Worm (Caenorhabditis elegans) whole organism, mixed stage, embryonic: ENCODE results near the gene C42D8.9.

Experiments
- M03D4.4 ChIP-seq: sonication (generic microtip); optimal IDR thresholded peaks from 2 replicates; lab custom pipeline; 2017; ENCODE audit warnings: mild to moderate bottlenecking, missing genetic modification characterization, missing compliant biosample characterization
- bed-3 ChIP-seq: fragments of 200-800 bp; sonication (Bioruptor generic); optimal IDR thresholded peaks from 3 replicates; lab custom pipeline; 2018; ENCODE audit warnings: mild to moderate bottlenecking, missing genetic modification characterization, moderate library complexity, missing compliant biosample characterization
- blmp-1 ChIP-seq: fragments of 150-350 bp; optimal IDR thresholded peaks from 2 replicates; lab custom pipeline; 2014; ENCODE audit warnings: missing biosample characterization, missing genetic modification characterization
- ceh-39 ChIP-seq: fragments of 150-350 bp; optimal IDR thresholded peaks from 2 replicates; lab custom pipeline; 2014; ENCODE audit warnings: missing biosample characterization, missing genetic modification characterization
- ceh-43 ChIP-seq: fragments of 200-800 bp; sonication (Bioruptor generic); optimal IDR thresholded peaks from 2 replicates; lab custom pipeline; 2018; ENCODE audit warnings: mild to moderate bottlenecking, missing genetic modification characterization, moderate library complexity, missing compliant biosample characterization
- ceh-83 ChIP-seq: fragments of 200-800 bp; sonication (Bioruptor generic); optimal IDR thresholded peaks from 2 replicates; lab custom pipeline; 2018; ENCODE audit warnings: mild to moderate bottlenecking, missing genetic modification characterization, missing compliant biosample characterization
- cnd-1 ChIP-seq: fragments of 200-800 bp; sonication (Bioruptor generic); optimal IDR thresholded peaks from 2 replicates; lab custom pipeline; 2018; ENCODE audit warnings: mild to moderate bottlenecking, missing genetic modification characterization, missing compliant biosample characterization
- drap-1 ChIP-seq: fragments of 200-800 bp; sonication (Bioruptor generic); optimal IDR thresholded peaks from 3 replicates; lab custom pipeline; 2018; ENCODE audit warnings: mild to moderate bottlenecking, missing genetic modification characterization, missing compliant biosample characterization
- elt-1 ChIP-seq: sonication (generic microtip); optimal IDR thresholded peaks from 2 replicates; lab custom pipeline; 2017; ENCODE audit warnings: missing genetic modification characterization, mild to moderate bottlenecking, missing compliant biosample characterization, antibody characterized with exemption, moderate library complexity, borderline replicate concordance; ENCODE audit not compliant: insufficient read depth
- flh-1 ChIP-seq: fragments of 200-800 bp; sonication (Bioruptor generic); optimal IDR thresholded peaks from 2 replicates; lab custom pipeline; 2018; ENCODE audit warnings: mild to moderate bottlenecking, missing genetic modification characterization, moderate library complexity, missing compliant biosample characterization
- ham-2 ChIP-seq: fragments of 200-800 bp; sonication (Bioruptor generic); optimal IDR thresholded peaks from 2 replicates; lab custom pipeline; 2018; ENCODE audit warnings: mild to moderate bottlenecking, missing genetic modification characterization, missing compliant biosample characterization
- hlh-1 ChIP-seq: fragments of 150-350 bp; optimal IDR thresholded peaks from 2 replicates; lab custom pipeline; 2014; ENCODE audit warnings: missing biosample characterization, missing genetic modification reagents, missing genetic modification characterization
- lin-13 ChIP-seq: fragments of 150-350 bp; optimal IDR thresholded peaks from 2 replicates; lab custom pipeline; 2014; ENCODE audit warnings: missing biosample characterization, missing genetic modification characterization
- lin-32 ChIP-seq: fragments of 200-800 bp; sonication (Bioruptor generic); optimal IDR thresholded peaks from 2 replicates; lab custom pipeline; 2018; ENCODE audit warnings: mild to moderate bottlenecking, missing genetic modification characterization, missing compliant biosample characterization
- lsy-2 ChIP-seq: fragments of 150-350 bp; optimal IDR thresholded peaks from 2 replicates; lab custom pipeline; 2014; ENCODE audit warnings: missing biosample characterization, missing genetic modification characterization
- mab-5 ChIP-seq: fragments of 150-350 bp; optimal IDR thresholded peaks from 2 replicates; lab custom pipeline; 2014; ENCODE audit warnings: missing biosample characterization, missing genetic modification characterization
- mep-1 ChIP-seq: fragments of 150-350 bp; optimal IDR thresholded peaks from 2 replicates; lab custom pipeline; 2017; ENCODE audit warnings: missing biosample characterization, missing genetic modification reagents, missing genetic modification characterization, inconsistent platforms
- mls-2 ChIP-seq: sonication (generic microtip); optimal IDR thresholded peaks from 2 replicates; lab custom pipeline; 2016; ENCODE audit warnings: mild to moderate bottlenecking, missing genetic modification characterization, moderate library complexity, missing compliant biosample characterization
- nhr-12 ChIP-seq: fragments of 150-350 bp; optimal IDR thresholded peaks from 2 replicates; lab custom pipeline; 2014; ENCODE audit warnings: missing biosample characterization, missing genetic modification characterization
- nhr-2 ChIP-seq: fragments of 150-350 bp; optimal IDR thresholded peaks from 2 replicates; lab custom pipeline; 2014; ENCODE audit warnings: missing biosample characterization, missing genetic modification characterization
- nhr-237 ChIP-seq: fragments of 150-350 bp; optimal IDR thresholded peaks from 2 replicates; lab custom pipeline; 2014; ENCODE audit warnings: missing biosample characterization, missing genetic modification characterization
- nhr-28 ChIP-seq: fragments of 150-350 bp; optimal IDR thresholded peaks from 2 replicates; lab custom pipeline; 2014; ENCODE audit warnings: missing biosample characterization, missing genetic modification characterization
- nhr-76 ChIP-seq: sonication (generic microtip); optimal IDR thresholded peaks from 2 replicates; lab custom pipeline; 2017; ENCODE audit warnings: missing biosample characterization, missing genetic modification characterization
- sem-2 ChIP-seq: fragments of 200-800 bp; sonication (Bioruptor generic); optimal IDR thresholded peaks from 2 replicates; lab custom pipeline; 2018; ENCODE audit warnings: mild to moderate bottlenecking, missing genetic modification characterization, missing compliant biosample characterization
- snpc-4 ChIP-seq: fragments of 150-350 bp; optimal IDR thresholded peaks from 2 replicates; lab custom pipeline; 2014; ENCODE audit warnings: missing biosample characterization, missing genetic modification characterization
- sptf-1 ChIP-seq: sonication (generic microtip); optimal IDR thresholded peaks from 2 replicates; lab custom pipeline; 2017; ENCODE audit warnings: mild to moderate bottlenecking, missing genetic modification characterization, moderate library complexity, missing compliant biosample characterization
- tbx-8 ChIP-seq: fragments of 200-800 bp; sonication (Bioruptor generic); optimal IDR thresholded peaks from 2 replicates; lab custom pipeline; 2018; ENCODE audit warnings: mild to moderate bottlenecking, missing genetic modification characterization, moderate library complexity, missing compliant biosample characterization
- unc-39 ChIP-seq: fragments of 150-350 bp; optimal IDR thresholded peaks from 2 replicates; lab custom pipeline; 2014; ENCODE audit warnings: missing biosample characterization, missing genetic modification characterization
- unc-62 ChIP-seq: fragments of 150-350 bp; optimal IDR thresholded peaks from 2 replicates; lab custom pipeline; 2014; ENCODE audit warnings: missing biosample characterization, missing genetic modification reagents, missing genetic modification characterization
- zip-8 ChIP-seq: fragments of 150-350 bp; optimal IDR thresholded peaks from 2 replicates; lab custom pipeline; 2014; ENCODE audit warnings: missing biosample characterization, missing genetic modification characterization
- ztf-11 ChIP-seq: fragments of 150-350 bp; optimal IDR thresholded peaks from 2 replicates; lab custom pipeline; 2014; ENCODE audit warnings: missing biosample characterization, missing genetic modification characterization

The C42D8.9 gene

DNA sequence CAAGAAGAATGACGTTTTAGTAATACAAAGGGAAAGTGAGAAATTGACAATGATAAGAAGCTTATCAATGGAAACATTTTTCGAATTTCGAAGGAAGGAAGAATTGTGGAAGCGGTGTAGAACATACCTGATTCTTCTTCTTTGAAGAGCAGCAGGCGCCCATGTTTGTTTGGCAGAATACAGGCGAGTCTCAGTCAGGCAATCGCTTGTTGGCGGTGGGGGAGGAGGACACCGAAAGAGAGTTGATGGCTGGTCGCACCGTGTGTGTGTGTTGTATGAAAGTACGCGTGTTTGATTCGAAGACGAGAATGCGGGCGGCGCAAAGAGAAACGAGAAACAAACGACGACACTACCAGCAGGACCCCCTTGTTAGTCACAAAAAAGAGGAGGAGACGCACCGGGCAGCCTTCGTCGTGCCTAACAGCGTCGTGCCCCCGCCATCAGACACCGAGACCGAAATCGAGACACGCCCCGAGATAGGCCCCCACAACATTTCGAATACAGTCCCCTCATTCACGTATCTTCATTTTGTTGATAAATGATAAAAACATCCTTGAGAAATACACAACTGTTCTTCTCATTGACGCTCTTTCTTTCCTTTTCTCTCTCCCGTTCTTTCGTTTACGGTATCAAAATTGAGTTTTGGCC is 29.0 kb downstream of the C42D8.9 start, which contains the start of gene cal-5:
cal-5 (minus strand) TSS at position 266 of the 648 bp plus-strand sequence.
- TF ChIP-seq ceh-83 (no peak), drap-1 (peak; percentile 17), elt-1 (tag; lab: Kevin White, UChicago) (no peak), cnd-1 (peak; percentile 21), sptf-1 (tag; lab: Kevin White, UChicago) (peak; percentile 3)

DNA sequence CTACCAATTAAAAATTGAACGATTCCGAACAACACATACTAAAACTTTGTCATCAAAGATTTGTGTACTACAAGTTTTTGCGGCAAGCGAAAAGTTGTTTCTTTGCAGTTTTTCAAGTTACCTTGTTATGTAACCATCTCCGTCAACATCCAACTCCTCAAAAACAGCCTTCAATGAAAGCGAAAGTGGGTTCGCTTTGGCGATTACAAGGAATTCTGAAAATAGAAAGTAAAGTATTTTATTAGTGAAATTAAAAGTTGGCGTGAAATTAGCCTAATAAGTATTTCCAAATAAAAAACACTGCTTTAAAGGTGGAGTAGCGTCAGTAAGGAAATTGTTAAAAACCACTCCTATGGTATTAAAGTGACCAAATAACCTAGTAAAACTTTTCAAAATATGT is 31.3 kb downstream of the C42D8.9 start:
- TF ChIP-seq flh-1 (GFP tag; lab: Kevin White, UChicago) (no peak), lsy-2 (tag; lab: Kevin White, UChicago) (no peak), unc-62 (GFP tag; lab: Kevin White, UChicago) (no peak), tbx-8 (GFP tag; lab: Kevin White, UChicago) (no peak), bed-3 (GFP tag; lab: Kevin White, UChicago) (no peak), snpc-4 (no peak), hlh-1 (no peak), lin-32 (GFP tag; lab: Kevin White, UChicago) (no peak), ceh-43 (GFP tag; lab: Kevin White, UChicago) (no peak)

DNA sequence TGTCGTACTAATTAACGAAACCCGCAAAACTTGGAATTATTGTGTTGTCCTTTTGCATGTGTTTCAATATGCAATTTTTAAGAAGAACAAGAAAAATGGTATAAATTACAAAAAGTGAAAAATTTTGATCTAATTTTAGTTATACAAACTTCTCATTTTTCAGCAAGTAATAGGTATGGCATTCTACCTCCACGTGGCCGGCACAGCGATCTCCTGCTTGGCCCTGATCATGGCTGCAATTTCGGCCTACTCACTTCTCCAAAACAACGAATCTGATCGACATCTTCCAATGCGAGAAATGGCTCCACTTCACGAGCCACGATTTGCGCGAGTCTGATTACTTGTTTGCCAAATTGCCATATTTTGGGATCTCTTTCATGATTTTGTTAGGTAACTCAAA is 32.9 kb downstream of the C42D8.9 start:
- no peak for TF ChIP-seq lin-13 (tag; lab: Kevin White, UChicago)
- no peak for TF ChIP-seq sptf-1 (tag; lab: Kevin White, UChicago)
- TF ChIP-seq lin-32 (GFP tag; lab: Kevin White, UChicago) = no peak
- TF ChIP-seq nhr-237 (tag; lab: Kevin White, UChicago) = no peak
- TF ChIP-seq hlh-1 = no peak
- TF ChIP-seq nhr-2 (tag; lab: Kevin White, UChicago) = no peak
- TF ChIP-seq ham-2 (GFP tag; lab: Kevin White, UChicago) = no peak
- no peak for TF ChIP-seq mab-5 (tag; lab: Kevin White, UChicago)
- TF ChIP-seq nhr-12 = no peak
- no peak for TF ChIP-seq ztf-11 (tag; lab: Kevin White, UChicago)
- no peak for TF ChIP-seq ceh-39
- no peak for TF ChIP-seq bed-3 (GFP tag; lab: Kevin White, UChicago)
- no peak for TF ChIP-seq snpc-4
- TF ChIP-seq mls-2 (tag; lab: Kevin White, UChicago) = no peak
- no peak for TF ChIP-seq blmp-1
- no peak for TF ChIP-seq lsy-2 (tag; lab: Kevin White, UChicago)
- no peak for TF ChIP-seq zip-8 (tag; lab: Kevin White, UChicago)
- TF ChIP-seq unc-62 (GFP tag; lab: Kevin White, UChicago) = no peak
- TF ChIP-seq, all 35 proteins: peak for 0

DNA sequence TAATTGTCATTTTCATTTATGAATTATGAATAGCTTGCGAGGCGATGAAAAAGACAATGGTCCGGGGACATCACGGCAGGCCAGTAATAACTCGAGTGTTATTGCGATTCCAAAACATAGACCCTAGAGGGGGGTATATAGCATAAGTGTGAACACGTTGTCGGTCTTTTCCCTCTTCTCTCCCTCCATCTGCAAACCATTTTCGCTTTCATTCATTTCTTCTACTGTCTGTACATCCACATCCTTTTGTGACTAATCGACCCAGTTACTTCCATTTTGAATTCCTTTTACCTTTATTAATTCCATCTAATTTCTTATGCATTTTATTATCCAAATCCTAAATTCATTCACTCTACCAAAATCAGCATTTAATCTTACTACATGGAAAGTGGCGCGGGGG is 35.8 kb downstream of the C42D8.9 start:
- TF ChIP-seq snpc-4 = no peak
- TF ChIP-seq blmp-1 = peak; percentile 19

DNA sequence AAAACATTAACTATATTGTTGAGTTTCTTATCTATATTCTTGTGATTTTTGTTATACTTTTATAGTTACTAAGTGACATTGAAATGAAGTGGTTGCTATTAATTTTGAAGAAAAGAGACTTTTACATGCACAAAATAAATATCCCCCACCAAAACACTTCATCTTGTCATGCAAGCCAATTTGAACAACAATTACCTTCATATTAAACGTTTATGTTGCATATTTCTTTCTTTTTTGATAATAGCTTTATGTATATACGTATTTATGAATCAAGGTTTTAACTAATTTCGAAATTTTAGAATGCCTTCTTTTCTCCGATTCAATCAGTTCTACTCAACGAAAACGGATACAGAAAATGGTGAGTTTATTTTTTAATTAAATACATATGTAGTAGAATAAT is 39.0 kb downstream of the C42D8.9 start, which contains the start of gene clc-7:
clc-7 (plus strand) TSS at position 301 of the 400 bp plus-strand sequence.
- no peak for TF ChIP-seq M03D4.4
- TF ChIP-seq unc-62 (GFP tag; lab: Kevin White, UChicago) = no peak
- no peak for TF ChIP-seq blmp-1
- no peak for TF ChIP-seq mep-1 (tag; lab: Kevin White, UChicago)
- TF ChIP-seq ceh-83 = no peak
- no peak for TF ChIP-seq lin-13 (tag; lab: Kevin White, UChicago)
- no peak for TF ChIP-seq bed-3 (GFP tag; lab: Kevin White, UChicago)
- no peak for TF ChIP-seq hlh-1
- no peak for TF ChIP-seq drap-1
- no peak for TF ChIP-seq sem-2 (GFP tag; lab: Kevin White, UChicago)
- no peak for TF ChIP-seq zip-8 (tag; lab: Kevin White, UChicago)
- TF ChIP-seq lsy-2 (tag; lab: Kevin White, UChicago) = no peak
- no peak for TF ChIP-seq mab-5 (tag; lab: Kevin White, UChicago)
- TF ChIP-seq nhr-2 (tag; lab: Kevin White, UChicago) = no peak
- no peak for TF ChIP-seq tbx-8 (GFP tag; lab: Kevin White, UChicago)

DNA sequence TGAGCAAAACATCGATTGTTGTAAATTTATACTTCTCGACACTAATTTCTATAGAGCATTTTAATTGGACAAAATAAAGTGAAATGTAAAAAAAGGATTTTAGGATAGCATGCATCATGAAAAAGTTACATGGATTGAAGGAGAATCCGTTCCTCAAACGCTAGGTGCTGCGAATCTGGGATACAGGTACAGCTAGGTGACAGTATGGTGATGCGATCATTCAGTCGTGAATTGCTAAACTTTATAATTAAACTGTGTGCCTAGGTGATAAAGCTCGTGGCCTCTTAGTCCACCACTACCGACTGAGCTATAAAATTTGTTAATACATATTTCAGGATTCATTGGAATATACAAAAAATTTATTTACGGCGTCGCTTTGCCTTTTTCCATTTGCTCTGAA is 40.3 kb downstream of the C42D8.9 start:
- TF ChIP-seq tbx-8 (GFP tag; lab: Kevin White, UChicago) = no peak
- TF ChIP-seq unc-39 (tag; lab: Kevin White, UChicago) = no peak
- no peak for TF ChIP-seq ztf-11 (tag; lab: Kevin White, UChicago)
- TF ChIP-seq M03D4.4 = no peak
- no peak for TF ChIP-seq lsy-2 (tag; lab: Kevin White, UChicago)
- TF ChIP-seq nhr-28 (tag; lab: Kevin White, UChicago) = no peak
- TF ChIP-seq nhr-237 (tag; lab: Kevin White, UChicago) = no peak
- TF ChIP-seq nhr-76 (tag; lab: Kevin White, UChicago) = no peak
- TF ChIP-seq ceh-39 = no peak
- TF ChIP-seq bed-3 (GFP tag; lab: Kevin White, UChicago) = no peak
